Fruit fly (Drosophila melanogaster) whole organism, prepupa: ENCODE measurements around the gene bab1.

ENCODE experiments used
- Blimp-1 ChIP-seq: fragments of 200-800 bp; sonication (Bioruptor generic); optimal IDR thresholded peaks from 3 replicates; lab custom pipeline; 2017; ENCODE audit warnings: missing biosample characterization, missing genetic modification characterization, mild to moderate bottlenecking, moderate library complexity, missing genetic modification reagents
- CG10631 ChIP-seq: fragments of 200-800 bp; sonication (Bioruptor generic); optimal IDR thresholded peaks from 2 replicates; lab custom pipeline; 2016; ENCODE audit warnings: missing biosample characterization, missing genetic modification characterization
- CG10669 ChIP-seq: fragments of 200-800 bp; sonication (Bioruptor generic); optimal IDR thresholded peaks from 3 replicates; lab custom pipeline; 2018; ENCODE audit warnings: missing biosample characterization, mild to moderate bottlenecking, missing genetic modification characterization, moderate library complexity
- CG11294 ChIP-seq: fragments of 200-800 bp; sonication (Bioruptor generic); IDR thresholded peaks from 2 replicates; pipeline ENCODE4 v1.3.6; 2022; ENCODE audit warnings: missing biosample characterization, missing genetic modification characterization
- CG11762 ChIP-seq: fragments of 200-800 bp; sonication (Bioruptor generic); optimal IDR thresholded peaks from 3 replicates; lab custom pipeline; 2016; ENCODE audit warnings: missing biosample characterization, missing genetic modification characterization; ENCODE audit not compliant: insufficient read depth
- CG11902 ChIP-seq: fragments of 200-800 bp; sonication (Bioruptor generic); optimal IDR thresholded peaks from 3 replicates; lab custom pipeline; 2016; ENCODE audit warnings: missing biosample characterization, missing genetic modification characterization
- CG15336 ChIP-seq: fragments of 200-800 bp; sonication (Bioruptor generic); IDR thresholded peaks from 2 replicates; pipeline ENCODE4 v1.3.6; 2022; ENCODE audit warnings: missing biosample characterization, missing genetic modification characterization
- CG16779 ChIP-seq: fragments of 200-800 bp; sonication (Bioruptor generic); optimal IDR thresholded peaks from 3 replicates; lab custom pipeline; 2017; ENCODE audit warnings: missing biosample characterization, mild to moderate bottlenecking, missing genetic modification characterization
- CG3032 ChIP-seq: fragments of 200-800 bp; optimal IDR thresholded peaks from 2 replicates; lab custom pipeline; 2019; ENCODE audit warnings: missing biosample characterization, mild to moderate bottlenecking, missing genetic modification characterization, moderate library complexity
- CG31627 ChIP-seq: fragments of 200-800 bp; sonication (Bioruptor generic); optimal IDR thresholded peaks from 3 replicates; lab custom pipeline; 2016; ENCODE audit warnings: missing biosample characterization, missing genetic modification characterization
- CG32006 ChIP-seq: fragments of 200-800 bp; sonication (Bioruptor generic); optimal IDR thresholded peaks from 3 replicates; lab custom pipeline; 2017; ENCODE audit warnings: missing biosample characterization, mild to moderate bottlenecking, missing genetic modification characterization
- CG3919 ChIP-seq: fragments of 200-800 bp; sonication (Bioruptor generic); optimal IDR thresholded peaks from 3 replicates; lab custom pipeline; 2016; ENCODE audit warnings: missing biosample characterization, missing genetic modification characterization
- CG4318 ChIP-seq: fragments of 200-800 bp; sonication (Bioruptor generic); optimal IDR thresholded peaks from 3 replicates; lab custom pipeline; 2017; ENCODE audit warnings: missing biosample characterization, mild to moderate bottlenecking, missing genetic modification characterization
- CG6163 ChIP-seq: fragments of 200-800 bp; sonication (Bioruptor generic); IDR thresholded peaks from 3 replicates; pipeline ENCODE4 v1.3.6; 2022; ENCODE audit warnings: missing biosample characterization, missing genetic modification characterization
- CG6276 ChIP-seq: fragments of 200-800 bp; sonication (Bioruptor generic); optimal IDR thresholded peaks from 2 replicates; lab custom pipeline; 2017; ENCODE audit warnings: missing biosample characterization, mild to moderate bottlenecking, missing genetic modification characterization
- CG6792 ChIP-seq: fragments of 200-800 bp; sonication (Bioruptor generic); optimal IDR thresholded peaks from 3 replicates; lab custom pipeline; 2016; ENCODE audit warnings: missing biosample characterization, missing genetic modification characterization
- CG6808 ChIP-seq: fragments of 200-800 bp; sonication (Bioruptor generic); optimal IDR thresholded peaks from 3 replicates; lab custom pipeline; 2017; ENCODE audit warnings: missing biosample characterization, missing genetic modification characterization, mild to moderate bottlenecking, moderate library complexity, missing genetic modification reagents
- CG6854 ChIP-seq: fragments of 200-800 bp; sonication (Bioruptor generic); optimal IDR thresholded peaks from 2 replicates; lab custom pipeline; 2017; ENCODE audit warnings: missing biosample characterization, mild to moderate bottlenecking, missing genetic modification characterization
- CG7368 ChIP-seq: fragments of 200-800 bp; sonication (Bioruptor generic); optimal IDR thresholded peaks from 3 replicates; lab custom pipeline; 2016; ENCODE audit warnings: missing biosample characterization, missing genetic modification characterization
- Eip75B ChIP-seq: fragments of 200-800 bp; sonication (Bioruptor generic); optimal IDR thresholded peaks from 3 replicates; lab custom pipeline; 2016; ENCODE audit warnings: missing biosample characterization, missing genetic modification characterization
- Eip93F ChIP-seq: fragments of 200-800 bp; sonication (Bioruptor generic); optimal IDR thresholded peaks from 2 replicates; lab custom pipeline; 2016; ENCODE audit warnings: missing biosample characterization, mild to moderate bottlenecking, missing genetic modification characterization
- Ets21C ChIP-seq: fragments of 200-800 bp; sonication (Bioruptor generic); optimal IDR thresholded peaks from 3 replicates; lab custom pipeline; 2016; ENCODE audit warnings: missing biosample characterization, missing genetic modification characterization
- Ets96B ChIP-seq: fragments of 200-800 bp; optimal IDR thresholded peaks from 2 replicates; lab custom pipeline; 2019; ENCODE audit warnings: missing biosample characterization, mild to moderate bottlenecking, missing genetic modification characterization, moderate library complexity
- Gug ChIP-seq: fragments of 200-800 bp; sonication (Bioruptor generic); IDR thresholded peaks from 2 replicates; pipeline ENCODE4 v1.3.6; 2022; ENCODE audit warnings: missing biosample characterization, missing genetic modification characterization
- Hr39 ChIP-seq: fragments of 200-800 bp; sonication (Bioruptor generic); optimal IDR thresholded peaks from 2 replicates; lab custom pipeline; 2016; ENCODE audit warnings: missing biosample characterization, missing genetic modification characterization
- Hr4 ChIP-seq: fragments of 200-800 bp; sonication (Bioruptor generic); optimal IDR thresholded peaks from 3 replicates; lab custom pipeline; 2016; ENCODE audit warnings: missing biosample characterization, missing genetic modification characterization
- Lpt ChIP-seq: fragments of 200-800 bp; sonication (Bioruptor generic); optimal IDR thresholded peaks from 3 replicates; lab custom pipeline; 2016; ENCODE audit warnings: missing biosample characterization, missing genetic modification characterization
- Met ChIP-seq: fragments of 200-800 bp; sonication (Bioruptor generic); optimal IDR thresholded peaks from 3 replicates; lab custom pipeline; 2016; ENCODE audit warnings: missing biosample characterization, missing genetic modification characterization
- OdsH ChIP-seq: fragments of 200-800 bp; sonication (Bioruptor generic); optimal IDR thresholded peaks from 3 replicates; lab custom pipeline; 2016; ENCODE audit warnings: missing biosample characterization, missing genetic modification characterization
- Smox ChIP-seq: fragments of 200-800 bp; sonication (Bioruptor generic); optimal IDR thresholded peaks from 3 replicates; lab custom pipeline; 2016; ENCODE audit warnings: missing biosample characterization, missing genetic modification characterization
- Sox102F ChIP-seq: fragments of 200-800 bp; sonication (Bioruptor generic); optimal IDR thresholded peaks from 2 replicates; lab custom pipeline; 2016; ENCODE audit warnings: missing biosample characterization, mild to moderate bottlenecking, missing genetic modification characterization
- Sox14 ChIP-seq: fragments of 200-800 bp; sonication (Bioruptor generic); optimal IDR thresholded peaks from 3 replicates; lab custom pipeline; 2016; ENCODE audit warnings: missing biosample characterization, missing genetic modification characterization
- acj6 ChIP-seq: fragments of 200-800 bp; sonication (Bioruptor generic); optimal IDR thresholded peaks from 3 replicates; lab custom pipeline; 2016; ENCODE audit warnings: missing biosample characterization, missing genetic modification characterization
- cyc ChIP-seq: fragments of 200-800 bp; sonication (Bioruptor generic); optimal IDR thresholded peaks from 3 replicates; lab custom pipeline; 2016; ENCODE audit warnings: missing biosample characterization, missing genetic modification characterization
- dac ChIP-seq: fragments of 200-800 bp; sonication (Bioruptor generic); optimal IDR thresholded peaks from 2 replicates; lab custom pipeline; 2017; ENCODE audit warnings: missing biosample characterization, mild to moderate bottlenecking, missing genetic modification characterization
- dsx ChIP-seq: fragments of 200-800 bp; optimal IDR thresholded peaks from 3 replicates; lab custom pipeline; 2019; ENCODE audit warnings: missing biosample characterization, mild to moderate bottlenecking, missing genetic modification characterization, moderate library complexity; ENCODE audit not compliant: poor library complexity, severe bottlenecking
- eg ChIP-seq: fragments of 200-800 bp; sonication (Bioruptor generic); IDR thresholded peaks from 3 replicates; pipeline ENCODE4 v1.3.6; 2022; ENCODE audit warnings: missing biosample characterization, missing genetic modification characterization
- esn ChIP-seq: fragments of 200-800 bp; sonication (Bioruptor generic); optimal IDR thresholded peaks from 2 replicates; lab custom pipeline; 2016; ENCODE audit warnings: missing biosample characterization, mild to moderate bottlenecking, missing genetic modification characterization, moderate library complexity
- fd85E ChIP-seq: fragments of 200-800 bp; sonication (Bioruptor generic); optimal IDR thresholded peaks from 3 replicates; lab custom pipeline; 2016; ENCODE audit warnings: missing biosample characterization, missing genetic modification characterization
- fkh ChIP-seq: fragments of 200-800 bp; sonication (Bioruptor generic); optimal IDR thresholded peaks from 3 replicates; lab custom pipeline; 2017; ENCODE audit warnings: missing biosample characterization, mild to moderate bottlenecking, missing genetic modification characterization, moderate library complexity
- lz ChIP-seq: fragments of 200-800 bp; sonication (Bioruptor generic); optimal IDR thresholded peaks from 3 replicates; lab custom pipeline; 2016; ENCODE audit warnings: missing biosample characterization, missing genetic modification characterization
- net ChIP-seq: fragments of 200-800 bp; sonication (Bioruptor generic); optimal IDR thresholded peaks from 3 replicates; lab custom pipeline; 2016; ENCODE audit warnings: missing biosample characterization, missing genetic modification characterization
- pdm3 ChIP-seq: fragments of 200-800 bp; sonication (Bioruptor generic); optimal IDR thresholded peaks from 3 replicates; lab custom pipeline; 2016; ENCODE audit warnings: missing biosample characterization, missing genetic modification characterization
- spab ChIP-seq: fragments of 200-800 bp; sonication (Bioruptor generic); optimal IDR thresholded peaks from 2 replicates; lab custom pipeline; 2017; ENCODE audit warnings: missing biosample characterization, mild to moderate bottlenecking, missing genetic modification characterization, missing genetic modification reagents
- ss ChIP-seq, 2 experiments: fragments of 200-800 bp; sonication (Bioruptor generic); optimal IDR thresholded peaks; 2 replicates in 1 of 2; 3 replicates in 1 of 2; lab custom pipeline; 2017 to 2018; ENCODE audit warnings: mild to moderate bottlenecking in 2 of 2, missing biosample characterization in 2 of 2, missing genetic modification characterization in 2 of 2, moderate library complexity in 1 of 2
- svp ChIP-seq: fragments of 200-800 bp; sonication (Bioruptor generic); peaks from one replicate; lab custom pipeline; 2016; ENCODE audit warnings: missing biosample characterization, missing genetic modification characterization
- topi ChIP-seq: fragments of 200-800 bp; sonication (Bioruptor generic); optimal IDR thresholded peaks from 3 replicates; lab custom pipeline; 2016; ENCODE audit warnings: missing biosample characterization, missing genetic modification characterization
- vri ChIP-seq: fragments of 200-800 bp; sonication (Bioruptor generic); optimal IDR thresholded peaks from 3 replicates; lab custom pipeline; 2016; ENCODE audit warnings: missing biosample characterization, mild to moderate bottlenecking, missing genetic modification characterization

Gene bab1

DNA sequence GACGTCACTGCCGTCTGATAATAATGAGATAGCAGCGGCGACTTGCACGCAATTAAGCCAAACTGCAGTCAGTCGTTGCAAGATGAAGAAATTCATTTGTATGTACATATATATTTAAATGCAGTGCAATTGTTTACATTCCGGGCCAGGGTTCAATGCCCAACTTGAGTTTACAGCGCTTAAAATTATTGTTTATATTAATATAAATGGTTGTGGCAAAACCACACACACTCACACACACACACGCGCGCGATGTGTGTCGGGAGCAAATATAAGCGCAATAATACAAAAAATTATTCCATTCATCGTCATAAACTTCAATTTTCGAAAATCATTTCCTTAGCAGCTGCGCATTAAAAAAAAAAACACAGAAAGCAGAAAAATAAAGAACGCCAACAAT lies 10.9 kb downstream of the bab1 start:
- TF ChIP-seq CG7368 (GFP tag; lab: Kevin White, UChicago) (no peak), CG11762 (GFP tag; lab: Kevin White, UChicago) (no peak), cyc (GFP tag; lab: Kevin White, UChicago) (no peak), CG6163 (GFP tag; lab: Robert Waterston, UW) (peak; percentile 62; the same call in 1 of the 3 replicates), Hr39 (GFP tag; lab: Kevin White, UChicago) (no peak), net (no peak), eg (GFP tag; lab: Robert Waterston, UW) (no peak), svp (peak; percentile 66), Lpt (no peak), CG6854 (GFP tag; lab: Kevin White, UChicago) (no peak), ss (GFP tag; optimal IDR thresholded peaks at IDR 0.05; lab: Kevin White, UChicago) (no peak), Sox14 (GFP tag; lab: Kevin White, UChicago) (no peak)

DNA sequence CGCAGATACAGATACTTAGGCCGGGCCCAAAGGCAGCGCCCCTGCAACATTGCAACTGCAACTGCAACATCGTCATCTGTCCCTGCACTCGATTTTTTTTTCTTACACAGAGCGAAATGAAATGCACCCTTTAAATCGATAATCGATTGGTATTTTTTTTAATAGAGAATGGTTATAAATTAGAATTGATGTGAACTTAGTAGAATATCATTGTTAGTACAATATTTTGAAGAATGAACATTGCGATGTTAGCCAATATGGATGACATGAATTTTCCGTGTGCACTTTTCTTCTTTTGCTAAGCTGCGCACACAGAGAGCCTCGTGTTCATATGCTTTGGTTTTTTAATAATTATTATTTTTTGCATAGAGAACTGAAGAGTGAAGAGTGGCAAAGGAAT lies 11.6 kb downstream of the bab1 start:
- TF ChIP-seq CG15336: peak; percentile 82
- peak; percentile 16 for TF ChIP-seq dac (GFP tag; lab: Kevin White, UChicago)
- TF ChIP-seq topi (GFP tag; lab: Kevin White, UChicago): peak; percentile 77
- TF ChIP-seq CG4318 (GFP tag; lab: Kevin White, UChicago): peak; percentile 35
- peak; percentile 69 for TF ChIP-seq Hr39 (GFP tag; lab: Kevin White, UChicago)
- peak; percentile 79 for TF ChIP-seq pdm3 (GFP tag; lab: Kevin White, UChicago)
- peak; percentile 70 for TF ChIP-seq CG31627 (GFP tag; lab: Kevin White, UChicago)
- peak; percentile 78 for TF ChIP-seq spab (GFP tag; lab: Kevin White, UChicago)
- peak; percentile 73 for TF ChIP-seq CG32006 (GFP tag; lab: Kevin White, UChicago)
- peak; percentile 63 for TF ChIP-seq lz (GFP tag; lab: Kevin White, UChicago)
- peak; percentile 69 for TF ChIP-seq Sox102F
- TF ChIP-seq svp: peak; percentile 83
- TF ChIP-seq esn (GFP tag; lab: Kevin White, UChicago): peak; percentile 81
- peak; percentile 67 for TF ChIP-seq Smox
- peak; percentile 78 for TF ChIP-seq CG6792 (GFP tag; lab: Kevin White, UChicago)
- TF ChIP-seq CG6276 (GFP tag; lab: Kevin White, UChicago): peak; percentile 38
- peak; percentile 68 for TF ChIP-seq cyc (GFP tag; lab: Kevin White, UChicago)
- peak; percentile 87 for TF ChIP-seq CG3919 (GFP tag; lab: Kevin White, UChicago)
- TF ChIP-seq Eip93F (GFP tag; lab: Kevin White, UChicago): no peak
- TF ChIP-seq CG10631 (GFP tag; lab: Kevin White, UChicago): peak; percentile 84
- peak; percentile 35 for TF ChIP-seq CG11902 (GFP tag; lab: Kevin White, UChicago)
- peak; percentile 22 for TF ChIP-seq Ets21C (GFP tag; lab: Kevin White, UChicago)
- TF ChIP-seq CG6163 (GFP tag; lab: Robert Waterston, UW): peak; percentile 88
- peak; percentile 93 for TF ChIP-seq dsx (GFP tag; lab: Kevin White, UChicago)
- TF ChIP-seq fkh: no peak
- TF ChIP-seq CG6854 (GFP tag; lab: Kevin White, UChicago): no peak
- peak; percentile 79 for TF ChIP-seq net
- peak; percentile 80 for TF ChIP-seq CG6808
- peak; percentile 15 for TF ChIP-seq fd85E
- peak; percentile 84 for TF ChIP-seq CG3032
- peak; percentile 83 for TF ChIP-seq acj6
- TF ChIP-seq OdsH (GFP tag; lab: Kevin White, UChicago): peak; percentile 82
- no peak for TF ChIP-seq vri
- peak; percentile 71 for TF ChIP-seq Hr4 (GFP tag; lab: Kevin White, UChicago)
- peak; percentile 89 for TF ChIP-seq Ets96B
- peak; percentile 77 for TF ChIP-seq Gug (GFP tag; lab: Robert Waterston, UW)
- TF ChIP-seq CG7368 (GFP tag; lab: Kevin White, UChicago): peak; percentile 77
- TF ChIP-seq Met: peak; percentile 73
- peak; percentile 82 for TF ChIP-seq Lpt
- TF ChIP-seq eg (GFP tag; lab: Robert Waterston, UW): peak; percentile 79
- peak; percentile 81 for TF ChIP-seq Sox14 (GFP tag; lab: Kevin White, UChicago)
- TF ChIP-seq CG10669 (GFP tag; lab: Kevin White, UChicago): peak; percentile 84
- TF ChIP-seq CG11294 (GFP tag; lab: Robert Waterston, UW): peak; percentile 55; the same call in 1 of the 2 replicates
- TF ChIP-seq ss (GFP tag; optimal IDR thresholded peaks at IDR 0.05; lab: Kevin White, UChicago): peak; percentile 46 to 61
- TF ChIP-seq Eip75B (GFP tag; lab: Kevin White, UChicago): peak; percentile 85
- TF ChIP-seq Blimp-1 (GFP tag; lab: Kevin White, UChicago): peak; percentile 15
- peak; percentile 61 for TF ChIP-seq CG16779
